Fruit fly (Drosophila melanogaster) whole organism, prepupa: ENCODE data around the gene nxf2.

Source experiments
- Blimp-1 ChIP-seq: fragments of 200-800 bp; sonication (Bioruptor generic); optimal IDR thresholded peaks from 3 replicates; lab custom pipeline; 2017; ENCODE audit warnings: missing biosample characterization, missing genetic modification characterization, mild to moderate bottlenecking, moderate library complexity, missing genetic modification reagents
- CG10669 ChIP-seq: fragments of 200-800 bp; sonication (Bioruptor generic); optimal IDR thresholded peaks from 3 replicates; lab custom pipeline; 2018; ENCODE audit warnings: missing biosample characterization, mild to moderate bottlenecking, missing genetic modification characterization, moderate library complexity
- CG11762 ChIP-seq: fragments of 200-800 bp; sonication (Bioruptor generic); optimal IDR thresholded peaks from 3 replicates; lab custom pipeline; 2016; ENCODE audit warnings: missing biosample characterization, missing genetic modification characterization; ENCODE audit not compliant: insufficient read depth
- CG11902 ChIP-seq: fragments of 200-800 bp; sonication (Bioruptor generic); optimal IDR thresholded peaks from 3 replicates; lab custom pipeline; 2016; ENCODE audit warnings: missing biosample characterization, missing genetic modification characterization
- CG15336 ChIP-seq: fragments of 200-800 bp; sonication (Bioruptor generic); IDR thresholded peaks from 2 replicates; pipeline ENCODE4 v1.3.6; 2022; ENCODE audit warnings: missing biosample characterization, missing genetic modification characterization
- CG16779 ChIP-seq: fragments of 200-800 bp; sonication (Bioruptor generic); optimal IDR thresholded peaks from 3 replicates; lab custom pipeline; 2017; ENCODE audit warnings: missing biosample characterization, mild to moderate bottlenecking, missing genetic modification characterization
- CG32006 ChIP-seq: fragments of 200-800 bp; sonication (Bioruptor generic); optimal IDR thresholded peaks from 3 replicates; lab custom pipeline; 2017; ENCODE audit warnings: missing biosample characterization, mild to moderate bottlenecking, missing genetic modification characterization
- CG34406 ChIP-seq: fragments of 200-800 bp; sonication (Bioruptor generic); optimal IDR thresholded peaks from 3 replicates; lab custom pipeline; 2016; ENCODE audit warnings: missing biosample characterization, missing genetic modification characterization
- CG4318 ChIP-seq: fragments of 200-800 bp; sonication (Bioruptor generic); optimal IDR thresholded peaks from 3 replicates; lab custom pipeline; 2017; ENCODE audit warnings: missing biosample characterization, mild to moderate bottlenecking, missing genetic modification characterization
- CG6163 ChIP-seq: fragments of 200-800 bp; sonication (Bioruptor generic); IDR thresholded peaks from 3 replicates; pipeline ENCODE4 v1.3.6; 2022; ENCODE audit warnings: missing biosample characterization, missing genetic modification characterization
- CG6792 ChIP-seq: fragments of 200-800 bp; sonication (Bioruptor generic); optimal IDR thresholded peaks from 3 replicates; lab custom pipeline; 2016; ENCODE audit warnings: missing biosample characterization, missing genetic modification characterization
- CG6854 ChIP-seq: fragments of 200-800 bp; sonication (Bioruptor generic); optimal IDR thresholded peaks from 2 replicates; lab custom pipeline; 2017; ENCODE audit warnings: missing biosample characterization, mild to moderate bottlenecking, missing genetic modification characterization
- CG7368 ChIP-seq: fragments of 200-800 bp; sonication (Bioruptor generic); optimal IDR thresholded peaks from 3 replicates; lab custom pipeline; 2016; ENCODE audit warnings: missing biosample characterization, missing genetic modification characterization
- CG8119 ChIP-seq: fragments of 200-800 bp; sonication (Bioruptor generic); IDR thresholded peaks from 3 replicates; pipeline ENCODE4 v1.3.6; 2022; ENCODE audit warnings: missing biosample characterization, missing genetic modification characterization
- CG8632 ChIP-seq: fragments of 200-800 bp; sonication (Bioruptor generic); optimal IDR thresholded peaks from 3 replicates; lab custom pipeline; 2016; ENCODE audit warnings: missing biosample characterization, missing genetic modification characterization
- Eip75B ChIP-seq: fragments of 200-800 bp; sonication (Bioruptor generic); optimal IDR thresholded peaks from 3 replicates; lab custom pipeline; 2016; ENCODE audit warnings: missing biosample characterization, missing genetic modification characterization
- Eip78C ChIP-seq: fragments of 200-800 bp; sonication (Bioruptor generic); peaks from one replicate; lab custom pipeline; 2016; ENCODE audit warnings: missing biosample characterization, missing genetic modification characterization
- Eip93F ChIP-seq: fragments of 200-800 bp; sonication (Bioruptor generic); optimal IDR thresholded peaks from 2 replicates; lab custom pipeline; 2016; ENCODE audit warnings: missing biosample characterization, mild to moderate bottlenecking, missing genetic modification characterization
- Ets21C ChIP-seq: fragments of 200-800 bp; sonication (Bioruptor generic); optimal IDR thresholded peaks from 3 replicates; lab custom pipeline; 2016; ENCODE audit warnings: missing biosample characterization, missing genetic modification characterization
- Ets96B ChIP-seq: fragments of 200-800 bp; optimal IDR thresholded peaks from 2 replicates; lab custom pipeline; 2019; ENCODE audit warnings: missing biosample characterization, mild to moderate bottlenecking, missing genetic modification characterization, moderate library complexity
- Hr4 ChIP-seq: fragments of 200-800 bp; sonication (Bioruptor generic); optimal IDR thresholded peaks from 3 replicates; lab custom pipeline; 2016; ENCODE audit warnings: missing biosample characterization, missing genetic modification characterization
- Lpt ChIP-seq: fragments of 200-800 bp; sonication (Bioruptor generic); optimal IDR thresholded peaks from 3 replicates; lab custom pipeline; 2016; ENCODE audit warnings: missing biosample characterization, missing genetic modification characterization
- Smox ChIP-seq: fragments of 200-800 bp; sonication (Bioruptor generic); optimal IDR thresholded peaks from 3 replicates; lab custom pipeline; 2016; ENCODE audit warnings: missing biosample characterization, missing genetic modification characterization
- Sox15 ChIP-seq: fragments of 200-800 bp; sonication (Bioruptor generic); optimal IDR thresholded peaks from 3 replicates; lab custom pipeline; 2016; ENCODE audit warnings: missing biosample characterization, missing genetic modification characterization
- achi ChIP-seq: fragments of 200-800 bp; sonication (Bioruptor generic); optimal IDR thresholded peaks from 3 replicates; lab custom pipeline; 2016; ENCODE audit warnings: missing biosample characterization, missing genetic modification characterization
- eg ChIP-seq: fragments of 200-800 bp; sonication (Bioruptor generic); IDR thresholded peaks from 3 replicates; pipeline ENCODE4 v1.3.6; 2022; ENCODE audit warnings: missing biosample characterization, missing genetic modification characterization
- esn ChIP-seq: fragments of 200-800 bp; sonication (Bioruptor generic); optimal IDR thresholded peaks from 2 replicates; lab custom pipeline; 2016; ENCODE audit warnings: missing biosample characterization, mild to moderate bottlenecking, missing genetic modification characterization, moderate library complexity
- fd85E ChIP-seq: fragments of 200-800 bp; sonication (Bioruptor generic); optimal IDR thresholded peaks from 3 replicates; lab custom pipeline; 2016; ENCODE audit warnings: missing biosample characterization, missing genetic modification characterization
- net ChIP-seq: fragments of 200-800 bp; sonication (Bioruptor generic); optimal IDR thresholded peaks from 3 replicates; lab custom pipeline; 2016; ENCODE audit warnings: missing biosample characterization, missing genetic modification characterization
- pdm3 ChIP-seq: fragments of 200-800 bp; sonication (Bioruptor generic); optimal IDR thresholded peaks from 3 replicates; lab custom pipeline; 2016; ENCODE audit warnings: missing biosample characterization, missing genetic modification characterization
- salr ChIP-seq, 2 experiments: fragments of 200-800 bp; sonication (Bioruptor generic); optimal IDR thresholded peaks; 3 replicates each; lab custom pipeline; 2016 to 2018; ENCODE audit warnings: missing biosample characterization in 2 of 2, missing genetic modification characterization in 2 of 2, mild to moderate bottlenecking in 1 of 2
- spab ChIP-seq: fragments of 200-800 bp; sonication (Bioruptor generic); optimal IDR thresholded peaks from 2 replicates; lab custom pipeline; 2017; ENCODE audit warnings: missing biosample characterization, mild to moderate bottlenecking, missing genetic modification characterization, missing genetic modification reagents
- svp ChIP-seq: fragments of 200-800 bp; sonication (Bioruptor generic); peaks from one replicate; lab custom pipeline; 2016; ENCODE audit warnings: missing biosample characterization, missing genetic modification characterization
- topi ChIP-seq: fragments of 200-800 bp; sonication (Bioruptor generic); optimal IDR thresholded peaks from 3 replicates; lab custom pipeline; 2016; ENCODE audit warnings: missing biosample characterization, missing genetic modification characterization
- vri ChIP-seq: fragments of 200-800 bp; sonication (Bioruptor generic); optimal IDR thresholded peaks from 3 replicates; lab custom pipeline; 2016; ENCODE audit warnings: missing biosample characterization, mild to moderate bottlenecking, missing genetic modification characterization

nxf2 gene

DNA sequence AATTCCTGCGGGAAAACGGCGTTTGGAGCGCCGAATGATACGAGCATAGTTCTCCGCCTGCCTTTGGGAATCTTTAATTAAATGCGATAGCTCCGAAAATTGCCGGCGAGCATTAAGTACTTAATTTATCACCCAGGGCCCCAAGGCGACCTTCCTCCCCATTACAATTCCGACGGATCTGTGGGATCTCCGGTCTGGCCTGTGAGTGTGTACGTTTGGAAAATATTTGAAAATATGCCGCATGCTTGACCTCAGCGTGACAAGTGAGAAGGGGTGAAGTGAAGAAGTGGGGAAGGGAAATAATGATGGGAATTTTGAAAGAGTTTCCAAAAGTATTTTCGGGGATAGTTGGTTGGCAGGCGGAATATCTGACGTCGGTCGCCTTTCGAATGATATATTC is 10.7 kb downstream of the nxf2 start:
- no peak for TF ChIP-seq CG10669 (GFP tag; lab: Kevin White, UChicago)
- no peak for TF ChIP-seq CG32006
- no peak for TF ChIP-seq CG7368 (GFP tag; lab: Kevin White, UChicago)
- no peak for TF ChIP-seq Ets21C (GFP tag; lab: Kevin White, UChicago)
- no peak for TF ChIP-seq CG6163
- no peak for TF ChIP-seq Eip75B
- no peak for TF ChIP-seq fd85E (GFP tag; lab: Kevin White, UChicago)
- TF ChIP-seq eg (GFP tag; lab: Robert Waterston, UW) = no peak
- TF ChIP-seq CG6854 = no peak
- TF ChIP-seq vri = no peak
- TF ChIP-seq CG11902 (GFP tag; lab: Kevin White, UChicago) = no peak
- no peak for TF ChIP-seq Sox15 (GFP tag; lab: Kevin White, UChicago)
- no peak for TF ChIP-seq svp
- TF ChIP-seq CG4318 (GFP tag; lab: Kevin White, UChicago) = no peak
- TF ChIP-seq achi = no peak
- TF ChIP-seq, all 60 proteins: peak for 0

DNA sequence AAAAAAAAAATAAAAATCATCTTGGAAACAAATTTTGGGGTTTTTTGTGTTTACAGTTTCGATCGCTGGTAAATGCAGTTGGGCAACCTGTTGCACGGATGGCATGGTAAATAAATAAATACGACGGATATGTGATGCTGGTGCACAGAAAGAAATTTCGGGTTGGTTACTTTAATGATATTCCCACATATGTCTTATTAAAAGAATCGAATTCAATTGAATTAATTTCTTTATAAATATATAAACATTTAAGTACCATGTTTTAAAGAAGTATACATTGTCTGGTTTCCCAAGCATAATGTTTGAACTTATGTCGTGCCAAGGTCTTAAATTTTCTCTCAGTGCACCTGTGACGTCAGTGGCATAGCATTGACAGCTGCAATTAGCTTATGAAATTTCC is 12.6 kb downstream of the nxf2 start:
- no peak for TF ChIP-seq spab (GFP tag; lab: Kevin White, UChicago)
- no peak for TF ChIP-seq CG6854
- TF ChIP-seq Hr4 (GFP tag; lab: Kevin White, UChicago) = peak; percentile 4
- TF ChIP-seq Lpt (GFP tag; lab: Kevin White, UChicago) = no peak
- TF ChIP-seq Eip78C (GFP tag; lab: Kevin White, UChicago) = no peak
- TF ChIP-seq CG15336 (GFP tag; lab: Robert Waterston, UW) = peak; percentile 50
- TF ChIP-seq eg (GFP tag; lab: Robert Waterston, UW) = 0 out of 3 replicates have a peak, but pooled peaks have one; percentile 12
- peak; percentile 24 for TF ChIP-seq CG32006
- TF ChIP-seq CG8119 (GFP tag; lab: Robert Waterston, UW) = 0 out of 3 replicates have a peak, but pooled peaks have one; percentile 17
- no peak for TF ChIP-seq CG6163
- TF ChIP-seq Ets96B (tag; lab: Kevin White, UChicago) = no peak

DNA sequence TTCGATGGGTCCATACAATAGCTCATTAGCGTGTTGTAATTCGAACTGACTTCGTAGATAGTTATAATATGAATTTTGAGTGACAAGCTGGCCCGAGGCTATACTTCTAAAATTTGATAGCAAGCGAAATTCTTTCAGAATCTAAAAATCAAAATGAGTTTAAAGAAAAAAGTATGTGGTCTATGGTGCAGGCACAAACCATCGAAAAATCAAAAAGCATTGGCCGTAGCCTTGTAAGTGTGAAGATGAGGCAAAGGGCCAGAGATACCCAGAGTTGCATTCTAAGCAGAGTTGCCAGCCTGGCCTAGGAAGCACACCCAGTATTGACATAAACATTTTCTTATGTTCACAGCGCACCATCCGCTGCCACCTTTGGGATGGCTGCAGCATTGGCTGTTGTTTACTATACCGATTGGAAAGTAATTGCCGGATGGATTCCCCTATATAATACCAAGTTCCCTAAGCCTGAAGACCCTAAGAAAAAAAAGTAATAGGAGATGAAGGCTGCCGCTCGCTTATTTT is 13.3 kb downstream of the nxf2 start, which contains the start of gene UQCR-6.4L:
UQCR-6.4L (plus strand) TSS at position 51 of the 522 bp plus-strand sequence.
- TF ChIP-seq CG11762 (no peak), net (GFP tag; lab: Kevin White, UChicago) (no peak), CG34406 (GFP tag; lab: Kevin White, UChicago) (no peak), Eip93F (GFP tag; lab: Kevin White, UChicago) (no peak), Smox (GFP tag; lab: Kevin White, UChicago) (no peak), Ets96B (tag; lab: Kevin White, UChicago) (no peak)
- TF ChIP-seq, all 60 proteins: peak for 0

DNA sequence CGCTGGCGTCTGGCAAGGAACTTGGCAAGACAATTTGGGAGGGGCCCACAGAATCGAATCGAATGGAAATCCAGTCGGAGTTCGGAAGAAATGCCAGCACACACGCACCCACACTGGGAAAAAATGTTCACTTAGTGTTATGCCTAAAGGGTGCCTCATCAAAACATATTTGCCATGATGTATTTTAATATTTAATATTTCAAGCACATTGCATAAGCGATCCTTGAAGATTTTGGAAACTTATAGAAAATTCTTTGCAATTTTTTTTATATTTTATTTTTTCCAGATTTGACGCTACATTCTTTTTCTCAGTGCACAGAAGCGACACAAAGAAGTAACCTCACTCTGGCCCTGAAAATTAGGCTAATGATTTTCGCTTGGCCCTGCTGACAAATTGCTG is 14.0 kb downstream of the nxf2 start:
- TF ChIP-seq CG6792 (GFP tag; lab: Kevin White, UChicago) = no peak
- TF ChIP-seq CG16779 (tag; lab: Kevin White, UChicago) = no peak
- TF ChIP-seq esn = no peak

DNA sequence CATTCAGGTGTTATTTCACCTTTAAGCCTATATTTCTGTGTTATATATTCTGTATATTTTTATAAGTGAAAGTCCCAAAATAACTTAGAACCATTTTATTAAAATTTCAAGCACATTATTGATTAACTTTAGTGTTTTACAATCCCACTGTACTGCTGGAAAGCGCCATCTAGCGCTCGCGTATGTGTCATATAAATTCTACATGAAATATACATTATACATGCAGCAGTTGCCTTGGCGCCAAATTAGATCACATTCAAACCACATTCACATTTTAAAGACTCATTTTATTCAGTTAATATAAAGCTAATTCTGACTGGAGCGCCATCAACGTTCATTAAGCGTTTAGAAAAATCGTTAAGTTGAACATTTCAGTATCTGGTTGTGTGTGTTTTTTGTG is 16.7 kb downstream of the nxf2 start:
- TF ChIP-seq salr (GFP tag; optimal IDR thresholded peaks at IDR 0.05; lab: Kevin White, UChicago) = no peak
- no peak for TF ChIP-seq Blimp-1 (GFP tag; lab: Kevin White, UChicago)
- TF ChIP-seq Eip75B = no peak
- no peak for TF ChIP-seq CG6163
- TF ChIP-seq CG8632 = no peak
- no peak for TF ChIP-seq vri
- no peak for TF ChIP-seq pdm3 (GFP tag; lab: Kevin White, UChicago)
- no peak for TF ChIP-seq eg (GFP tag; lab: Robert Waterston, UW)
- no peak for TF ChIP-seq topi
- TF ChIP-seq CG6792 (GFP tag; lab: Kevin White, UChicago) = no peak
- no peak for TF ChIP-seq Sox15 (GFP tag; lab: Kevin White, UChicago)
- TF ChIP-seq, all 60 proteins: peak for 0
